Worm (Caenorhabditis elegans): ENCODE data around the gene bgnt-1.4.

DNA sequence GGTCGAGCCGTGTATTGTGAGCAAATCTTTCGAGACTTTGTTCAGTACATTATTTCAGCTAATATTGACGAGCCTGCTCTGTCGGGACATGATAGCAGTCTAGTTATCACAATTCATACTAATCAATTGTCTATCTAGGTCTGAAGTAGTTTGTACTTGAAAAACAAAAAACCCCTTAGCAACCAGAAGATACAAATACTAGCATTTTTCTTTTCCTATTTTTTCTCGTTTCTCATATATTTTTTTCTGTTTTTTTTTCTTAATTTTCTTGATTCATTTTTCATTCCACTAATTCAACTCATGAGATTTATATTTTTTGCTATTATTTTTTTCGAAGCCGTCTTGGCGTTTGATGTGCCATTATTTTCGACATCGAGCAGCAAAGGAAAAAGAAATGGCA lies 26.4 kb downstream of the bgnt-1.4 start, which contains the start of gene R02F11.9:
- TF ChIP-seq ahr-1 (tag; optimal IDR thresholded peaks at IDR 0.05), result no peak
- TF ChIP-seq nfya-1 (tag; optimal IDR thresholded peaks at IDR 0.05), result no peak

All from whole organism, late embryonic.